Worm (Caenorhabditis elegans) whole organism, L2 larva: ENCODE results near the gene T02C12.5.

Experiments used
- C34F6.9 ChIP-seq: fragments of 150-350 bp; optimal IDR thresholded peaks from 2 replicates; lab custom pipeline; 2014; ENCODE audit warnings: missing biosample characterization, missing genetic modification characterization
- F13H6.1 ChIP-seq: sonication (generic microtip); optimal IDR thresholded peaks from 2 replicates; lab custom pipeline; 2016; ENCODE audit warnings: missing genetic modification characterization, missing compliant biosample characterization
- R02D3.7 ChIP-seq: fragments of 150-350 bp; optimal IDR thresholded peaks from 2 replicates; lab custom pipeline; 2014; ENCODE audit warnings: missing biosample characterization, missing genetic modification characterization
- Y55F3AM.14 ChIP-seq: fragments of 200-800 bp; sonication (Bioruptor generic); optimal IDR thresholded peaks from 2 replicates; lab custom pipeline; 2018; ENCODE audit warnings: mild to moderate bottlenecking, missing genetic modification characterization, missing compliant biosample characterization
- ZK546.5 ChIP-seq: sonication (generic microtip); optimal IDR thresholded peaks from 2 replicates; lab custom pipeline; 2017; ENCODE audit warnings: missing biosample characterization, missing genetic modification characterization
- alr-1 ChIP-seq: fragments of 150-350 bp; optimal IDR thresholded peaks from 2 replicates; lab custom pipeline; 2014; ENCODE audit warnings: missing biosample characterization, missing genetic modification characterization
- ama-1 ChIP-seq: fragments of 150-350 bp; optimal IDR thresholded peaks from 2 replicates; lab custom pipeline; 2018; ENCODE audit warnings: inconsistent platforms
- blmp-1 ChIP-seq: sonication (generic microtip); optimal IDR thresholded peaks from 2 replicates; lab custom pipeline; 2017; ENCODE audit warnings: missing genetic modification characterization, mild to moderate bottlenecking, missing compliant biosample characterization, antibody characterized with exemption, moderate library complexity; ENCODE audit not compliant: insufficient read depth
- crh-2 ChIP-seq: sonication (generic microtip); optimal IDR thresholded peaks from 2 replicates; lab custom pipeline; 2017; ENCODE audit warnings: missing biosample characterization, missing genetic modification characterization
- dmd-4 ChIP-seq: sonication (generic microtip); optimal IDR thresholded peaks from 2 replicates; lab custom pipeline; 2017; ENCODE audit warnings: missing biosample characterization, missing genetic modification characterization
- elt-1 ChIP-seq: fragments of 150-350 bp; optimal IDR thresholded peaks from 2 replicates; lab custom pipeline; 2014; ENCODE audit warnings: missing biosample characterization, missing genetic modification characterization
- elt-3 ChIP-seq: sonication (generic microtip); optimal IDR thresholded peaks from 2 replicates; lab custom pipeline; 2017; ENCODE audit warnings: missing biosample characterization, missing genetic modification characterization
- fos-1 ChIP-seq: fragments of 150-350 bp; optimal IDR thresholded peaks from 2 replicates; lab custom pipeline; 2014; ENCODE audit warnings: missing biosample characterization, missing genetic modification characterization
- gmeb-1 ChIP-seq: fragments of 150-350 bp; optimal IDR thresholded peaks from 2 replicates; lab custom pipeline; 2014; ENCODE audit warnings: missing biosample characterization, missing genetic modification characterization
- lin-11 ChIP-seq: fragments of 150-350 bp; sonication (generic microtip); optimal IDR thresholded peaks from 2 replicates; lab custom pipeline; 2014; ENCODE audit warnings: missing biosample characterization, missing genetic modification characterization, inconsistent platforms, mixed read lengths
- lin-13 ChIP-seq: fragments of 150-350 bp; optimal IDR thresholded peaks from 2 replicates; lab custom pipeline; 2014; ENCODE audit warnings: missing biosample characterization, missing genetic modification reagents, missing genetic modification characterization
- lin-39 ChIP-seq: fragments of 150-350 bp; optimal IDR thresholded peaks from 2 replicates; lab custom pipeline; 2014; ENCODE audit warnings: missing biosample characterization, missing genetic modification reagents, missing genetic modification characterization
- lsy-2 ChIP-seq, 2 experiments: fragments of 150-350 bp in 1 of 2; sonication (generic microtip) in 1 of 2; optimal IDR thresholded peaks; 2 replicates each; lab custom pipeline; 2014 to 2017; ENCODE audit warnings: missing biosample characterization in 2 of 2, missing genetic modification characterization in 2 of 2
- mab-5 ChIP-seq: fragments of 150-350 bp; optimal IDR thresholded peaks from 2 replicates; lab custom pipeline; 2014; ENCODE audit warnings: missing biosample characterization, missing genetic modification characterization
- nhr-10 ChIP-seq: sonication (generic microtip); optimal IDR thresholded peaks from 2 replicates; lab custom pipeline; 2017; ENCODE audit warnings: missing biosample characterization, missing genetic modification characterization
- nhr-11 ChIP-seq: fragments of 150-350 bp; optimal IDR thresholded peaks from 2 replicates; lab custom pipeline; 2014; ENCODE audit warnings: missing biosample characterization, missing genetic modification characterization
- nhr-12 ChIP-seq: fragments of 150-350 bp; optimal IDR thresholded peaks from 2 replicates; lab custom pipeline; 2014; ENCODE audit warnings: missing biosample characterization, missing genetic modification characterization
- nhr-129 ChIP-seq: fragments of 150-350 bp; optimal IDR thresholded peaks from 2 replicates; lab custom pipeline; 2014; ENCODE audit warnings: missing biosample characterization, missing genetic modification characterization
- nhr-23 ChIP-seq: fragments of 150-350 bp; optimal IDR thresholded peaks from 2 replicates; lab custom pipeline; 2014; ENCODE audit warnings: missing biosample characterization, missing genetic modification reagents, missing genetic modification characterization
- nhr-25 ChIP-seq: fragments of 150-350 bp; sonication (generic microtip); optimal IDR thresholded peaks from 3 replicates; lab custom pipeline; 2014; ENCODE audit warnings: missing biosample characterization, missing genetic modification characterization
- peb-1 ChIP-seq: fragments of 150-350 bp; optimal IDR thresholded peaks from 2 replicates; lab custom pipeline; 2014; ENCODE audit warnings: missing biosample characterization, missing genetic modification characterization
- skn-1 ChIP-seq: sonication (generic microtip); optimal IDR thresholded peaks from 2 replicates; lab custom pipeline; 2017; ENCODE audit warnings: missing biosample characterization, missing genetic modification characterization
- sma-9 ChIP-seq, 2 experiments: fragments of 150-350 bp in 1 of 2; sonication (generic microtip) in 1 of 2; optimal IDR thresholded peaks; 2 replicates each; lab custom pipeline; 2014 to 2016; ENCODE audit warnings: missing genetic modification characterization in 2 of 2, mild to moderate bottlenecking in 1 of 2, missing biosample characterization in 1 of 2, missing compliant biosample characterization in 1 of 2, missing genetic modification reagents in 1 of 2, moderate library complexity in 1 of 2
- snpc-4 ChIP-seq: fragments of 150-350 bp; optimal IDR thresholded peaks from 2 replicates; lab custom pipeline; 2014; ENCODE audit warnings: missing biosample characterization, missing genetic modification characterization
- unc-39 ChIP-seq: fragments of 150-350 bp; optimal IDR thresholded peaks from 2 replicates; lab custom pipeline; 2014; ENCODE audit warnings: missing biosample characterization, missing genetic modification characterization
- unc-55 ChIP-seq: fragments of 150-350 bp; sonication (generic microtip); optimal IDR thresholded peaks from 3 replicates; lab custom pipeline; 2014; ENCODE audit warnings: missing biosample characterization, missing genetic modification reagents, missing genetic modification characterization
- ztf-1 ChIP-seq: fragments of 200-800 bp; sonication (Bioruptor generic); conservative IDR thresholded peaks from 2 replicates; pipeline ENCODE4 v1.3.6; 2022; ENCODE audit warnings: missing genetic modification characterization, missing compliant biosample characterization
- ztf-11 ChIP-seq: sonication (generic microtip); optimal IDR thresholded peaks from 2 replicates; lab custom pipeline; 2017; ENCODE audit warnings: missing biosample characterization, missing genetic modification characterization

The T02C12.5 gene

DNA sequence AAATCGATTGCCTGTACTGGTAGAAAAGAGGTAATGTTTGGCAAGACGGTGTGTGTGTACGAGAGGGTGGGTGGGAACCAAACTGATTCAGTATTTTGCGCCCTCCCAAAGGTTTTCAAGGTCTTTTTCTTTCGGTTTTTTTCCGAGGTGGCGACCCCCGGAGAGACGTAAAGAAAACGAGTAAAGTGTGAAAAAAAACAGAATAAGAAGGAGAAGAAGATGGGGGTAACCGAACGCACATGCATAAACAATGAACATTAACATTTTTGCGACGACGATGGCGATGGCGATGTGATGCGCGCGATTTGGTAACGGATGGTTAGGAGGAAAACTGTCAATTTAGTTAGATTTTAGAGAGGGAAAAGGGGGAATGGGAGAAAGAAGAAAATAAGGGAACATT is 49.5 kb downstream of the T02C12.5 start:
- TF ChIP-seq mab-5 (tag; lab: Kevin White, UChicago): no peak
- no peak for TF ChIP-seq F13H6.1 (tag; lab: Kevin White, UChicago)
- no peak for TF ChIP-seq C34F6.9 (tag; lab: Kevin White, UChicago)
- no peak for TF ChIP-seq unc-39 (tag; lab: Kevin White, UChicago)
- peak; percentile 9 for TF ChIP-seq unc-55 (GFP tag; lab: Kevin White, UChicago)
- no peak for TF ChIP-seq Y55F3AM.14 (GFP tag; lab: Kevin White, UChicago)
- no peak for TF ChIP-seq blmp-1 (tag; lab: Kevin White, UChicago)
- peak; percentile 37 for TF ChIP-seq crh-2 (tag; lab: Kevin White, UChicago)
- TF ChIP-seq lin-11 (tag; lab: Kevin White, UChicago): no peak
- TF ChIP-seq nhr-25 (tag; lab: Kevin White, UChicago): peak; percentile 38
- TF ChIP-seq ztf-11 (tag; lab: Kevin White, UChicago): no peak
- no peak for TF ChIP-seq nhr-10
- TF ChIP-seq elt-3: no peak
- TF ChIP-seq ZK546.5 (tag; lab: Kevin White, UChicago): no peak
- TF ChIP-seq nhr-23 (tag; lab: Kevin White, UChicago): no peak
- no peak for TF ChIP-seq lsy-2 (tag; optimal IDR thresholded peaks at IDR 0.05; lab: Kevin White, UChicago)
- TF ChIP-seq lin-13 (GFP tag; lab: Kevin White, UChicago): no peak
- TF ChIP-seq ztf-1: no peak
- no peak for TF ChIP-seq nhr-11 (tag; lab: Kevin White, UChicago)
- no peak for TF ChIP-seq nhr-12 (tag; lab: Kevin White, UChicago)
- TF ChIP-seq fos-1 (tag; lab: Kevin White, UChicago): peak; percentile 8
- TF ChIP-seq ama-1 (lab: Kevin White, UChicago): no peak

- TF ChIP-seq snpc-4 (no peak), nhr-10 (no peak), ama-1 (lab: Kevin White, UChicago) (no peak), mab-5 (tag; lab: Kevin White, UChicago) (no peak), nhr-11 (tag; lab: Kevin White, UChicago) (no peak), unc-39 (tag; lab: Kevin White, UChicago) (no peak), sma-9 (GFP tag; optimal IDR thresholded peaks at IDR 0.05; lab: Kevin White, UChicago) (no peak), sma-9 (tag; optimal IDR thresholded peaks at IDR 0.05; lab: Kevin White, UChicago) (no peak), unc-55 (GFP tag; lab: Kevin White, UChicago) (no peak), alr-1 (tag; lab: Kevin White, UChicago) (no peak), elt-1 (no peak), gmeb-1 (no peak), dmd-4 (tag; lab: Kevin White, UChicago) (no peak), lin-11 (tag; lab: Kevin White, UChicago) (no peak), lin-39 (tag; lab: Kevin White, UChicago) (no peak), skn-1 (tag; lab: Kevin White, UChicago) (no peak), nhr-25 (tag; lab: Kevin White, UChicago) (no peak), peb-1 (tag; lab: Kevin White, UChicago) (no peak), R02D3.7 (tag; lab: Kevin White, UChicago) (no peak), nhr-129 (no peak)
These were observed 51.0 kb downstream of the T02C12.5 start for ce11 chrIII:3976992-3977391.
